Fruit fly (Drosophila melanogaster) whole organism, embryonic: ENCODE data around the gene MESR3.

Experiments
- Abd-B ChIP-seq: fragments of 200-800 bp; sonication (Bioruptor generic); optimal IDR thresholded peaks from 2 replicates; lab custom pipeline; 2018; ENCODE audit warnings: missing biosample characterization, mild to moderate bottlenecking, missing genetic modification characterization, moderate library complexity
- Ada2b ChIP-seq: fragments of 200-800 bp; sonication (Bioruptor generic); IDR thresholded peaks from 2 replicates; pipeline ENCODE4 v1.3.6; 2022; ENCODE audit warnings: missing biosample characterization, missing genetic modification characterization
- Bgb ChIP-seq: fragments of 200-800 bp; sonication (Bioruptor generic); IDR thresholded peaks from 2 replicates; pipeline ENCODE4 v1.3.6; 2022; ENCODE audit warnings: missing biosample characterization, missing genetic modification characterization; ENCODE audit not compliant: partially characterized antibody
- Blimp-1 ChIP-seq: fragments of 200-800 bp; sonication (Bioruptor generic); optimal IDR thresholded peaks from 3 replicates; lab custom pipeline; 2018; ENCODE audit warnings: missing biosample characterization, missing genetic modification characterization, mild to moderate bottlenecking, moderate library complexity, missing genetic modification reagents
- BtbVII ChIP-seq: fragments of 200-800 bp; sonication (Bioruptor generic); optimal IDR thresholded peaks from 3 replicates; lab custom pipeline; 2017; ENCODE audit warnings: missing biosample characterization, mild to moderate bottlenecking, missing genetic modification characterization
- CG10565 ChIP-seq: fragments of 200-800 bp; sonication (Bioruptor generic); optimal IDR thresholded peaks from 3 replicates; lab custom pipeline; 2016; ENCODE audit warnings: missing biosample characterization, mild to moderate bottlenecking, missing genetic modification characterization
- CG11398 ChIP-seq: fragments of 200-800 bp; sonication (Bioruptor generic); optimal IDR thresholded peaks from 2 replicates; lab custom pipeline; 2016; ENCODE audit warnings: missing biosample characterization, missing genetic modification characterization
- CG11504 ChIP-seq: fragments of 200-800 bp; sonication (Bioruptor generic); optimal IDR thresholded peaks from 3 replicates; lab custom pipeline; 2019; ENCODE audit warnings: missing biosample characterization, mild to moderate bottlenecking, missing genetic modification characterization, moderate library complexity
- CG13424 ChIP-seq: fragments of 200-800 bp; sonication (Bioruptor generic); optimal IDR thresholded peaks from 2 replicates; lab custom pipeline; 2019; ENCODE audit warnings: missing biosample characterization, mild to moderate bottlenecking, missing genetic modification characterization, moderate library complexity
- CG13894 ChIP-seq: fragments of 200-800 bp; sonication (Bioruptor generic); optimal IDR thresholded peaks from 3 replicates; lab custom pipeline; 2018; ENCODE audit warnings: missing biosample characterization, mild to moderate bottlenecking, missing genetic modification characterization, moderate library complexity
- CG14014 ChIP-seq: fragments of 200-800 bp; sonication (Bioruptor generic); IDR thresholded peaks from 2 replicates; pipeline ENCODE4 v1.3.6; 2022; ENCODE audit warnings: missing biosample characterization, missing genetic modification characterization
- CG15011 ChIP-seq: fragments of 200-800 bp; sonication (Bioruptor generic); optimal IDR thresholded peaks from 3 replicates; lab custom pipeline; 2018; ENCODE audit warnings: missing biosample characterization, mild to moderate bottlenecking, missing genetic modification characterization
- CG1529 ChIP-seq: fragments of 200-800 bp; sonication (Bioruptor generic); optimal IDR thresholded peaks from 3 replicates; lab custom pipeline; 2018; ENCODE audit warnings: missing biosample characterization, missing genetic modification characterization
- CG17328 ChIP-seq: fragments of 200-800 bp; sonication (Bioruptor generic); IDR thresholded peaks from 2 replicates; pipeline ENCODE4 v1.3.6; 2022; ENCODE audit warnings: missing biosample characterization, missing genetic modification characterization
- CG17361 ChIP-seq: fragments of 200-800 bp; sonication (Bioruptor generic); IDR thresholded peaks from 3 replicates; pipeline ENCODE4 v1.3.6; 2022; ENCODE audit warnings: missing biosample characterization, missing genetic modification characterization
- CG30403 ChIP-seq: fragments of 200-800 bp; sonication (Bioruptor generic); optimal IDR thresholded peaks from 3 replicates; lab custom pipeline; 2016; ENCODE audit warnings: missing biosample characterization, missing genetic modification characterization
- CG3281 ChIP-seq: fragments of 200-800 bp; sonication (Bioruptor generic); optimal IDR thresholded peaks from 3 replicates; lab custom pipeline; 2017; ENCODE audit warnings: missing biosample characterization, mild to moderate bottlenecking, missing genetic modification characterization
- CG4707 ChIP-seq: fragments of 200-800 bp; sonication (Bioruptor generic); optimal IDR thresholded peaks from 2 replicates; lab custom pipeline; 2018; ENCODE audit warnings: missing biosample characterization, mild to moderate bottlenecking, missing genetic modification characterization, moderate library complexity
- CG4820 ChIP-seq: fragments of 200-800 bp; sonication (Bioruptor generic); optimal IDR thresholded peaks from 3 replicates; lab custom pipeline; 2016; ENCODE audit warnings: missing biosample characterization, missing genetic modification characterization
- CG6683 ChIP-seq: fragments of 200-800 bp; sonication (Bioruptor generic); optimal IDR thresholded peaks from 2 replicates; lab custom pipeline; 2017; ENCODE audit warnings: missing biosample characterization, mild to moderate bottlenecking, missing genetic modification characterization, missing genetic modification reagents
- CG6813 ChIP-seq: fragments of 200-800 bp; sonication (Bioruptor generic); optimal IDR thresholded peaks from 2 replicates; lab custom pipeline; 2017; ENCODE audit warnings: missing biosample characterization, missing genetic modification characterization, mild to moderate bottlenecking, moderate library complexity, missing genetic modification reagents
- CG7839 ChIP-seq: fragments of 200-800 bp; sonication (Bioruptor generic); optimal IDR thresholded peaks from 3 replicates; lab custom pipeline; 2018; ENCODE audit warnings: missing biosample characterization, mild to moderate bottlenecking, missing genetic modification characterization, moderate library complexity
- CG8924 ChIP-seq: fragments of 200-800 bp; optimal IDR thresholded peaks from 3 replicates; lab custom pipeline; 2019; ENCODE audit warnings: missing biosample characterization, mild to moderate bottlenecking, missing genetic modification characterization, moderate library complexity
- CG9215 ChIP-seq: fragments of 200-800 bp; sonication (Bioruptor generic); IDR thresholded peaks from 2 replicates; pipeline ENCODE4 v1.3.6; 2022; ENCODE audit warnings: missing biosample characterization, missing genetic modification characterization
- Eip74EF ChIP-seq, 2 experiments: fragments of 200-800 bp in 1 of 2; fragments of >200 bp in 1 of 2; sonication (Bioruptor generic) in 1 of 2; optimal IDR thresholded peaks; 2 replicates each; lab custom pipeline; 2017 to 2019; ENCODE audit warnings: missing biosample characterization in 2 of 2, missing genetic modification characterization in 2 of 2, mild to moderate bottlenecking in 1 of 2, moderate library complexity in 1 of 2
- Fer1 ChIP-seq: fragments of 200-800 bp; sonication (Bioruptor generic); optimal IDR thresholded peaks from 2 replicates; lab custom pipeline; 2017; ENCODE audit warnings: missing biosample characterization, mild to moderate bottlenecking, missing genetic modification characterization
- Fer3 ChIP-seq: fragments of 200-800 bp; sonication (Bioruptor generic); optimal IDR thresholded peaks from 2 replicates; lab custom pipeline; 2018; ENCODE audit warnings: missing biosample characterization, mild to moderate bottlenecking, missing genetic modification characterization, moderate library complexity
- Hand ChIP-seq: fragments of 200-800 bp; sonication (Bioruptor generic); optimal IDR thresholded peaks from 2 replicates; lab custom pipeline; 2017; ENCODE audit warnings: mild to moderate bottlenecking, missing biosample characterization, missing genetic modification reagents, missing genetic modification characterization
- Hmr ChIP-seq: fragments of 200-800 bp; sonication (Bioruptor generic); optimal IDR thresholded peaks from 3 replicates; lab custom pipeline; 2017; ENCODE audit warnings: mild to moderate bottlenecking, missing biosample characterization, missing genetic modification reagents, missing genetic modification characterization
- Lpt ChIP-seq: fragments of >200 bp; optimal IDR thresholded peaks from 2 replicates; lab custom pipeline; 2018; ENCODE audit warnings: missing biosample characterization, missing genetic modification characterization
- Meics ChIP-seq: fragments of 200-800 bp; sonication (Bioruptor generic); optimal IDR thresholded peaks from 2 replicates; lab custom pipeline; 2017; ENCODE audit warnings: missing biosample characterization, mild to moderate bottlenecking, missing genetic modification characterization
- Oaz ChIP-seq: fragments of 200-800 bp; sonication (Bioruptor generic); IDR thresholded peaks from 2 replicates; pipeline ENCODE4 v1.3.6; 2022; ENCODE audit warnings: missing biosample characterization, missing genetic modification characterization
- Sox100B ChIP-seq: fragments of 200-800 bp; sonication (Bioruptor generic); optimal IDR thresholded peaks from 3 replicates; lab custom pipeline; 2018; ENCODE audit warnings: missing biosample characterization, mild to moderate bottlenecking, missing genetic modification characterization
- Xrp1 ChIP-seq: fragments of 200-800 bp; sonication (Bioruptor generic); IDR thresholded peaks from 2 replicates; pipeline ENCODE4 v1.3.6; 2022; ENCODE audit warnings: missing biosample characterization, missing genetic modification characterization
- br ChIP-seq: fragments of >200 bp; optimal IDR thresholded peaks from 2 replicates; lab custom pipeline; 2017
- caup ChIP-seq: fragments of 200-800 bp; sonication (Bioruptor generic); optimal IDR thresholded peaks from 3 replicates; lab custom pipeline; 2017; ENCODE audit warnings: missing biosample characterization, mild to moderate bottlenecking, missing genetic modification characterization, moderate library complexity; ENCODE audit not compliant: severe bottlenecking
- ci ChIP-seq: fragments of 200-800 bp; sonication (Bioruptor generic); IDR thresholded peaks from 3 replicates; pipeline ENCODE4 v1.3.6; 2022; ENCODE audit warnings: missing biosample characterization, missing genetic modification characterization
- cwo ChIP-seq: fragments of 200-800 bp; sonication (Bioruptor generic); optimal IDR thresholded peaks from 3 replicates; lab custom pipeline; 2017; ENCODE audit warnings: missing biosample characterization, missing genetic modification characterization, mild to moderate bottlenecking, moderate library complexity, missing genetic modification reagents
- emc ChIP-seq: fragments of 200-800 bp; sonication (Bioruptor generic); optimal IDR thresholded peaks from 2 replicates; lab custom pipeline; 2016; ENCODE audit warnings: missing biosample characterization, missing genetic modification characterization
- gem ChIP-seq: fragments of 200-800 bp; sonication (Bioruptor generic); optimal IDR thresholded peaks from 2 replicates; lab custom pipeline; 2019; ENCODE audit warnings: missing biosample characterization, mild to moderate bottlenecking, missing genetic modification characterization, moderate library complexity
- grau ChIP-seq: fragments of 200-800 bp; optimal IDR thresholded peaks from 3 replicates; lab custom pipeline; 2019; ENCODE audit warnings: missing biosample characterization, mild to moderate bottlenecking, missing genetic modification characterization, moderate library complexity
- hkb ChIP-seq, 2 experiments: fragments of 200-800 bp in 1 of 2; fragments of >200 bp in 1 of 2; sonication (Bioruptor generic) in 1 of 2; IDR thresholded peaks in 1 of 2; optimal IDR thresholded peaks in 1 of 2; 2 replicates each; pipeline versions ENCODE4 v1.3.6 to Lab custom; 2017 to 2022; ENCODE audit warnings: missing biosample characterization in 1 of 2, missing genetic modification characterization in 1 of 2
- nmo ChIP-seq: fragments of 200-800 bp; sonication (Bioruptor generic); optimal IDR thresholded peaks from 2 replicates; lab custom pipeline; 2018; ENCODE audit warnings: missing biosample characterization, mild to moderate bottlenecking, missing genetic modification characterization, moderate library complexity
- pan ChIP-seq, 4 experiments: fragments of >200 bp in 3 of 4; fragments of 200-800 bp in 1 of 4; sonication (Bioruptor generic) in 1 of 4; optimal IDR thresholded peaks in 3 of 4; IDR thresholded peaks in 1 of 4; 2 replicates each; pipeline versions ENCODE4 v1.3.6 to Lab custom; 2017 to 2022; ENCODE audit warnings: missing biosample characterization in 2 of 4, missing genetic modification characterization in 2 of 4, mixed read lengths in 1 of 4
- row ChIP-seq: fragments of 200-800 bp; sonication (Bioruptor generic); IDR thresholded peaks from 3 replicates; pipeline ENCODE4 v1.3.6; 2022; ENCODE audit warnings: missing biosample characterization, missing genetic modification characterization
- scrt ChIP-seq: fragments of 200-800 bp; sonication (Bioruptor generic); optimal IDR thresholded peaks from 2 replicates; lab custom pipeline; 2018; ENCODE audit warnings: missing biosample characterization, mild to moderate bottlenecking, missing genetic modification characterization, moderate library complexity
- tll ChIP-seq, 2 experiments: fragments of 200-800 bp in 1 of 2; fragments of >200 bp in 1 of 2; sonication (Bioruptor generic) in 1 of 2; optimal IDR thresholded peaks; 2 replicates each; lab custom pipeline; 2017 to 2019; ENCODE audit warnings: missing biosample characterization in 2 of 2, missing genetic modification characterization in 2 of 2, mild to moderate bottlenecking in 1 of 2, moderate library complexity in 1 of 2
- wor ChIP-seq: fragments of 200-800 bp; sonication (Bioruptor generic); IDR thresholded peaks from 2 replicates; pipeline ENCODE4 v1.3.6; 2022; ENCODE audit warnings: missing biosample characterization, missing genetic modification characterization

Gene MESR3

dm6 chr2L:18658108-18658507, 41.1 kb downstream of the MESR3 start:
- TF ChIP-seq ci (no peak), Oaz (GFP tag; lab: Robert Waterston, UW) (no peak), BtbVII (peak; percentile 8), wor (GFP tag; lab: Robert Waterston, UW) (no peak), CG3281 (peak; percentile 55), Blimp-1 (peak; percentile 36), CG17361 (GFP tag; lab: Robert Waterston, UW) (peak; percentile 57; the same call in 2 of the 3 replicates), CG1529 (GFP tag; lab: Kevin White, UChicago) (no peak), CG4820 (GFP tag; lab: Kevin White, UChicago) (no peak), CG4707 (GFP tag; lab: Kevin White, UChicago) (no peak), row (GFP tag; lab: Robert Waterston, UW) (peak; percentile 35; the same call in 1 of the 3 replicates), CG10565 (GFP tag; lab: Kevin White, UChicago) (no peak), CG13424 (tag; lab: Kevin White, UChicago) (peak; percentile 13), tll (GFP tag; optimal IDR thresholded peaks at IDR 0.05; lab: Kevin White, UChicago) (no peak), Bgb (GFP tag; lab: Robert Waterston, UW) (no peak), CG17328 (GFP tag; lab: Robert Waterston, UW) (no peak), CG9215 (GFP tag; lab: Robert Waterston, UW) (0 out of 2 replicates have a peak, but pooled peaks have one; percentile 21), CG6813 (peak; percentile 28), CG11504 (tag; lab: Kevin White, UChicago) (peak; percentile 72), CG14014 (GFP tag; lab: Robert Waterston, UW) (no peak), Hand (GFP tag; lab: Kevin White, UChicago) (no peak), scrt (GFP tag; lab: Kevin White, UChicago) (peak; percentile 12), CG13894 (tag; lab: Kevin White, UChicago) (peak; percentile 1), Abd-B (GFP tag; lab: Kevin White, UChicago) (peak; percentile 33), grau (tag; lab: Kevin White, UChicago) (peak; percentile 35), CG15011 (GFP tag; lab: Kevin White, UChicago) (peak; percentile 31), CG7839 (tag; lab: Kevin White, UChicago) (peak; percentile 64), Fer1 (peak; percentile 54), CG6683 (GFP tag; lab: Kevin White, UChicago) (peak; percentile 9), gem (peak; percentile 35), hkb (optimal IDR thresholded peaks at IDR 0.05; lab: Kevin White, UChicago) (no peak), hkb (GFP tag; IDR thresholded peaks at IDR 0.05; lab: Robert Waterston, UW) (peak; percentile 48; the same call in 1 of the 2 replicates), pan (optimal IDR thresholded peaks at IDR 0.05; lab: Kevin White, UChicago) (no peak), pan (GFP tag; optimal IDR thresholded peaks at IDR 0.05 in 1 of 2, IDR thresholded peaks at IDR 0.05 in 1 of 2) (peak in 1 of 2 experiments; percentile 40), CG8924 (peak; percentile 1), Eip74EF (GFP tag; optimal IDR thresholded peaks at IDR 0.05; lab: Kevin White, UChicago) (peak in 1 of 2 experiments; percentile 5), Ada2b (GFP tag; lab: Robert Waterston, UW) (peak; percentile 51; the same call in 1 of the 2 replicates), Lpt (GFP tag; lab: Kevin White, UChicago) (no peak), CG11398 (GFP tag; lab: Kevin White, UChicago) (no peak), Meics (GFP tag; lab: Kevin White, UChicago) (peak; percentile 67), Xrp1 (GFP tag; lab: Robert Waterston, UW) (peak; percentile 25; the same call in 1 of the 2 replicates), Fer3 (tag; lab: Kevin White, UChicago) (peak; percentile 14), emc (GFP tag; lab: Kevin White, UChicago) (no peak), nmo (GFP tag; lab: Kevin White, UChicago) (peak; percentile 38), Hmr (peak; percentile 23), CG30403 (GFP tag; lab: Kevin White, UChicago) (peak; percentile 34), cwo (peak; percentile 35), Sox100B (peak; percentile 36), br (lab: Kevin White, UChicago) (no peak), caup (peak; percentile 18)
